Fruit fly (Drosophila melanogaster) whole organism, embryonic: ENCODE data around the gene DppIII.

ENCODE experiments used
- Antp ChIP-seq: fragments of 200-800 bp; sonication (Bioruptor generic); optimal IDR thresholded peaks from 3 replicates; lab custom pipeline; 2016; ENCODE audit warnings: missing biosample characterization, missing genetic modification characterization
- Asciz ChIP-seq: fragments of 200-800 bp; sonication (Bioruptor generic); optimal IDR thresholded peaks from 2 replicates; lab custom pipeline; 2017; ENCODE audit warnings: missing biosample characterization, mild to moderate bottlenecking, missing genetic modification characterization, missing genetic modification reagents
- Atf3 ChIP-seq: fragments of 200-800 bp; sonication (Bioruptor generic); optimal IDR thresholded peaks from 3 replicates; lab custom pipeline; 2016; ENCODE audit warnings: missing biosample characterization, missing genetic modification characterization
- CG10209 ChIP-seq: fragments of 200-800 bp; sonication (Bioruptor generic); optimal IDR thresholded peaks from 3 replicates; lab custom pipeline; 2017; ENCODE audit warnings: missing biosample characterization, mild to moderate bottlenecking, missing genetic modification characterization, missing genetic modification reagents
- CG10366 ChIP-seq: fragments of 200-800 bp; sonication (Bioruptor generic); IDR thresholded peaks from 2 replicates; pipeline ENCODE4 v1.3.6; 2022; ENCODE audit warnings: missing biosample characterization, missing genetic modification characterization
- CG12219 ChIP-seq: fragments of 200-800 bp; sonication (Bioruptor generic); optimal IDR thresholded peaks from 3 replicates; lab custom pipeline; 2018; ENCODE audit warnings: missing biosample characterization, mild to moderate bottlenecking, missing genetic modification characterization
- CG12659 ChIP-seq: fragments of 200-800 bp; sonication (Bioruptor generic); optimal IDR thresholded peaks from 3 replicates; lab custom pipeline; 2017; ENCODE audit warnings: mild to moderate bottlenecking, missing biosample characterization, missing genetic modification reagents, missing genetic modification characterization
- CG12942 ChIP-seq: fragments of 200-800 bp; sonication (Bioruptor generic); optimal IDR thresholded peaks from 3 replicates; lab custom pipeline; 2016; ENCODE audit warnings: missing biosample characterization, missing genetic modification characterization
- CG14710 ChIP-seq: fragments of 200-800 bp; sonication (Bioruptor generic); optimal IDR thresholded peaks from 3 replicates; lab custom pipeline; 2019; ENCODE audit warnings: missing biosample characterization, mild to moderate bottlenecking, missing genetic modification characterization, moderate library complexity
- CG15011 ChIP-seq: fragments of 200-800 bp; sonication (Bioruptor generic); optimal IDR thresholded peaks from 3 replicates; lab custom pipeline; 2018; ENCODE audit warnings: missing biosample characterization, mild to moderate bottlenecking, missing genetic modification characterization
- CG15479 ChIP-seq: fragments of 200-800 bp; sonication (Bioruptor generic); optimal IDR thresholded peaks from 3 replicates; lab custom pipeline; 2019; ENCODE audit warnings: missing biosample characterization, mild to moderate bottlenecking, missing genetic modification characterization, moderate library complexity
- CG15514 ChIP-seq: fragments of 200-800 bp; sonication (Bioruptor generic); optimal IDR thresholded peaks from 3 replicates; lab custom pipeline; 2017; ENCODE audit warnings: missing biosample characterization, missing genetic modification characterization, mild to moderate bottlenecking, moderate library complexity, missing genetic modification reagents
- CG1603 ChIP-seq: fragments of 200-800 bp; sonication (Bioruptor generic); optimal IDR thresholded peaks from 2 replicates; lab custom pipeline; 2019; ENCODE audit warnings: missing biosample characterization, mild to moderate bottlenecking, missing genetic modification characterization, moderate library complexity
- CG17385 ChIP-seq: fragments of 200-800 bp; sonication (Bioruptor generic); optimal IDR thresholded peaks from 3 replicates; lab custom pipeline; 2018; ENCODE audit warnings: missing biosample characterization, mild to moderate bottlenecking, missing genetic modification characterization
- CG2120 ChIP-seq: fragments of 200-800 bp; sonication (Bioruptor generic); optimal IDR thresholded peaks from 3 replicates; lab custom pipeline; 2016; ENCODE audit warnings: missing biosample characterization, missing genetic modification characterization
- CG30403 ChIP-seq: fragments of 200-800 bp; sonication (Bioruptor generic); optimal IDR thresholded peaks from 3 replicates; lab custom pipeline; 2016; ENCODE audit warnings: missing biosample characterization, missing genetic modification characterization
- CG31365 ChIP-seq: fragments of 200-800 bp; sonication (Bioruptor generic); optimal IDR thresholded peaks from 2 replicates; lab custom pipeline; 2018; ENCODE audit warnings: missing biosample characterization, mild to moderate bottlenecking, missing genetic modification characterization
- CG3726 ChIP-seq: fragments of 200-800 bp; sonication (Bioruptor generic); IDR thresholded peaks from 3 replicates; pipeline ENCODE4, ENCODE4 v1.3.6; 2022; ENCODE audit warnings: missing biosample characterization, missing genetic modification characterization
- CG3838 ChIP-seq: fragments of 200-800 bp; sonication (Bioruptor generic); optimal IDR thresholded peaks from 3 replicates; lab custom pipeline; 2016; ENCODE audit warnings: missing biosample characterization, missing genetic modification characterization
- CG6813 ChIP-seq: fragments of 200-800 bp; sonication (Bioruptor generic); optimal IDR thresholded peaks from 2 replicates; lab custom pipeline; 2017; ENCODE audit warnings: missing biosample characterization, missing genetic modification characterization, mild to moderate bottlenecking, moderate library complexity, missing genetic modification reagents
- CG7987 ChIP-seq: fragments of 200-800 bp; sonication (Bioruptor generic); optimal IDR thresholded peaks from 2 replicates; lab custom pipeline; 2018; ENCODE audit warnings: missing biosample characterization, mild to moderate bottlenecking, missing genetic modification characterization, moderate library complexity
- CG8359 ChIP-seq: fragments of 200-800 bp; sonication (Bioruptor generic); optimal IDR thresholded peaks from 2 replicates; lab custom pipeline; 2017; ENCODE audit warnings: missing biosample characterization, mild to moderate bottlenecking, missing genetic modification characterization, borderline replicate concordance
- CoRest ChIP-seq: fragments of 200-800 bp; sonication (Bioruptor generic); optimal IDR thresholded peaks from 3 replicates; lab custom pipeline; 2018; ENCODE audit warnings: missing biosample characterization, mild to moderate bottlenecking, missing genetic modification characterization, moderate library complexity
- D19B ChIP-seq: fragments of 200-800 bp; sonication (Bioruptor generic); optimal IDR thresholded peaks from 2 replicates; lab custom pipeline; 2017; ENCODE audit warnings: missing biosample characterization, mild to moderate bottlenecking, missing genetic modification characterization
- Dek ChIP-seq: fragments of 200-800 bp; sonication (Bioruptor generic); optimal IDR thresholded peaks from 3 replicates; lab custom pipeline; 2019; ENCODE audit warnings: missing biosample characterization, mild to moderate bottlenecking, missing genetic modification characterization, moderate library complexity
- Fer3 ChIP-seq: fragments of 200-800 bp; sonication (Bioruptor generic); optimal IDR thresholded peaks from 2 replicates; lab custom pipeline; 2018; ENCODE audit warnings: missing biosample characterization, mild to moderate bottlenecking, missing genetic modification characterization, moderate library complexity
- Hmr ChIP-seq: fragments of 200-800 bp; sonication (Bioruptor generic); optimal IDR thresholded peaks from 3 replicates; lab custom pipeline; 2017; ENCODE audit warnings: mild to moderate bottlenecking, missing biosample characterization, missing genetic modification reagents, missing genetic modification characterization
- Jarid2 ChIP-seq: fragments of 200-800 bp; sonication (Bioruptor generic); optimal IDR thresholded peaks from 3 replicates; lab custom pipeline; 2017; ENCODE audit warnings: mild to moderate bottlenecking, missing biosample characterization, missing genetic modification reagents, missing genetic modification characterization
- Meics ChIP-seq: fragments of 200-800 bp; sonication (Bioruptor generic); optimal IDR thresholded peaks from 2 replicates; lab custom pipeline; 2017; ENCODE audit warnings: missing biosample characterization, mild to moderate bottlenecking, missing genetic modification characterization
- Opbp ChIP-seq: fragments of 200-800 bp; sonication (Bioruptor generic); IDR thresholded peaks from 3 replicates; pipeline ENCODE4 v1.3.6; 2022; ENCODE audit warnings: missing biosample characterization, missing genetic modification characterization; ENCODE audit not compliant: partially characterized antibody
- PHDP ChIP-seq: fragments of 200-800 bp; sonication (Bioruptor generic); optimal IDR thresholded peaks from 3 replicates; lab custom pipeline; 2018; ENCODE audit warnings: missing biosample characterization, mild to moderate bottlenecking, missing genetic modification characterization, moderate library complexity
- Poxn ChIP-seq: fragments of 200-800 bp; sonication (Bioruptor generic); IDR thresholded peaks from 2 replicates; pipeline ENCODE4 v1.3.6; 2022; ENCODE audit warnings: missing biosample characterization, missing genetic modification characterization
- Ptx1 ChIP-seq: fragments of 200-800 bp; sonication (Bioruptor generic); IDR thresholded peaks from 2 replicates; pipeline ENCODE4 v1.3.6; 2022; ENCODE audit warnings: missing biosample characterization, missing genetic modification characterization
- Rfx ChIP-seq: fragments of 200-800 bp; sonication (Bioruptor generic); IDR thresholded peaks from 2 replicates; pipeline ENCODE4 v1.3.6; 2022; ENCODE audit warnings: missing biosample characterization, missing genetic modification characterization
- ara ChIP-seq: fragments of 200-800 bp; sonication (Bioruptor generic); IDR thresholded peaks from 2 replicates; pipeline ENCODE4 v1.3.6; 2022; ENCODE audit warnings: missing biosample characterization, missing genetic modification characterization
- cg ChIP-seq: fragments of 200-800 bp; sonication (Bioruptor generic); optimal IDR thresholded peaks from 3 replicates; lab custom pipeline; 2019; ENCODE audit warnings: missing biosample characterization, mild to moderate bottlenecking, missing genetic modification characterization, moderate library complexity
- danr ChIP-seq: fragments of 200-800 bp; sonication (Bioruptor generic); IDR thresholded peaks from 2 replicates; pipeline ENCODE4 v1.3.6; 2022; ENCODE audit warnings: missing biosample characterization, missing genetic modification characterization
- grau ChIP-seq: fragments of 200-800 bp; optimal IDR thresholded peaks from 3 replicates; lab custom pipeline; 2019; ENCODE audit warnings: missing biosample characterization, mild to moderate bottlenecking, missing genetic modification characterization, moderate library complexity
- hkb ChIP-seq, 2 experiments: fragments of 200-800 bp in 1 of 2; fragments of >200 bp in 1 of 2; sonication (Bioruptor generic) in 1 of 2; IDR thresholded peaks in 1 of 2; optimal IDR thresholded peaks in 1 of 2; 2 replicates each; pipeline versions ENCODE4 v1.3.6 to Lab custom; 2017 to 2022; ENCODE audit warnings: missing biosample characterization in 1 of 2, missing genetic modification characterization in 1 of 2
- insv ChIP-seq, 2 experiments: fragments of 200-800 bp; sonication (Bioruptor generic); optimal IDR thresholded peaks; 3 replicates each; lab custom pipeline; 2016 to 2018; ENCODE audit warnings: missing biosample characterization in 2 of 2, missing genetic modification characterization in 2 of 2
- jumu ChIP-seq: fragments of 200-800 bp; sonication (Bioruptor generic); optimal IDR thresholded peaks from 3 replicates; lab custom pipeline; 2016; ENCODE audit warnings: missing biosample characterization, missing genetic modification characterization
- kah ChIP-seq: fragments of 200-800 bp; sonication (Bioruptor generic); optimal IDR thresholded peaks from 2 replicates; lab custom pipeline; 2018; ENCODE audit warnings: missing biosample characterization, mild to moderate bottlenecking, missing genetic modification characterization
- lilli ChIP-seq: fragments of 200-800 bp; sonication (Bioruptor generic); optimal IDR thresholded peaks from 3 replicates; lab custom pipeline; 2016; ENCODE audit warnings: missing biosample characterization, missing genetic modification characterization
- schlank ChIP-seq: fragments of 200-800 bp; sonication (Bioruptor generic); optimal IDR thresholded peaks from 2 replicates; lab custom pipeline; 2018; ENCODE audit warnings: missing biosample characterization, mild to moderate bottlenecking, missing genetic modification characterization
- slbo ChIP-seq: fragments of 200-800 bp; sonication (Bioruptor generic); IDR thresholded peaks from 2 replicates; pipeline ENCODE4 v1.3.6; 2022; ENCODE audit warnings: missing biosample characterization, missing genetic modification characterization
- tap ChIP-seq: fragments of 200-800 bp; optimal IDR thresholded peaks from 3 replicates; lab custom pipeline; 2019; ENCODE audit warnings: missing biosample characterization, mild to moderate bottlenecking, missing genetic modification characterization, moderate library complexity
- tio ChIP-seq: fragments of 200-800 bp; sonication (Bioruptor generic); optimal IDR thresholded peaks from 2 replicates; lab custom pipeline; 2017; ENCODE audit warnings: missing biosample characterization, missing genetic modification characterization, inconsistent platforms
- toy ChIP-seq: fragments of 200-800 bp; sonication (Bioruptor generic); IDR thresholded peaks from 2 replicates; pipeline ENCODE4 v1.3.6; 2022; ENCODE audit warnings: missing biosample characterization, missing genetic modification characterization
- vvl ChIP-seq: fragments of 200-800 bp; sonication (Bioruptor generic); IDR thresholded peaks from 2 replicates; pipeline ENCODE4 v1.3.6; 2022; ENCODE audit warnings: missing biosample characterization, missing genetic modification characterization

Gene DppIII

DNA sequence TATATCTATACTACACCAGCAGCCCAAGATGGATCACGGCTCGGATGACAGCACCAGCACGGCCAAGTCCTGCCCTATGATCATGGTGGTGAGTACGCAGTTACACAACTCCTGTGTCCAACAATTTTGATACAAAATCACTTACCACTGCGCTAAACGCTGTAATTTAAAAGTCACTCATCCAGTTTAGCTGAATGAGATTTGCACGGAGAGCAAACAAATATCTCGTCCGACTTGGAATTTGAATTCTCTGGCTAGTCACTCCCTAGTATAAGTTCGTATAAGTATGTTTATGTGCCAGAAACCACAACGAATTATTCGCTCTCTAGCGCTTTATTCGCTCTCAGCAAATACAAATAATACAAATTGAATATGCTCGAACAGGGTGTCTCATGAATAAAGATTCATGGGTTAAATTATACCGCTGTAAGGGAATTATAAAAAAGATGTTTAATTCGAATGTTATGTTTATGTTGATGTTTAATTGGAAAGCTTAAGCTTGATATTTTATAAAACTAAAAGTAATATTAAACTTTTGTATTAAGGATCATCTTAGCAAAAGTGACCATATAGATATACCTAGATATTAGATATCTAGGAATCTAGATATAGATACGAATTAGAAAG, 26.4 kb upstream of the DppIII start (continued):
- TF ChIP-seq ara (GFP tag; lab: Robert Waterston, UW) (no peak), schlank (tag; lab: Kevin White, UChicago) (no peak), CG15011 (GFP tag; lab: Kevin White, UChicago) (peak; percentile 13), Fer3 (tag; lab: Kevin White, UChicago) (peak; percentile 56), D19B (GFP tag; lab: Kevin White, UChicago) (no peak), lilli (peak; percentile 25), CG8359 (GFP tag; lab: Kevin White, UChicago) (no peak), CG2120 (GFP tag; lab: Kevin White, UChicago) (peak; percentile 61), CG1603 (tag; lab: Kevin White, UChicago) (no peak), hkb (optimal IDR thresholded peaks at IDR 0.05; lab: Kevin White, UChicago) (no peak), hkb (GFP tag; IDR thresholded peaks at IDR 0.05; lab: Robert Waterston, UW) (peak; percentile 15; the same call in 1 of the 2 replicates), tio (no peak), CG3838 (no peak), Antp (GFP tag; lab: Kevin White, UChicago) (no peak), CG31365 (peak; percentile 6), Asciz (peak; percentile 26), CG14710 (no peak), Ptx1 (GFP tag; lab: Robert Waterston, UW) (no peak), CG3726 (GFP tag; lab: Robert Waterston, UW) (no peak), CG15514 (GFP tag; lab: Kevin White, UChicago) (no peak), cg (GFP tag; lab: Kevin White, UChicago) (no peak), CG12942 (GFP tag; lab: Kevin White, UChicago) (no peak), Poxn (GFP tag; lab: Robert Waterston, UW) (no peak), CG10366 (peak; percentile 68), Dek (tag; lab: Kevin White, UChicago) (peak; percentile 33), CG17385 (GFP tag; lab: Kevin White, UChicago) (no peak), CG30403 (peak; percentile 3), CG12219 (GFP tag; lab: Kevin White, UChicago) (peak; percentile 14), kah (GFP tag; lab: Kevin White, UChicago) (no peak), Rfx (peak; percentile 51; the same call in 1 of the 2 replicates), vvl (peak; percentile 42; the same call in 1 of the 2 replicates), grau (tag; lab: Kevin White, UChicago) (peak; percentile 49), jumu (GFP tag; lab: Kevin White, UChicago) (no peak), PHDP (no peak), Hmr (GFP tag; lab: Kevin White, UChicago) (peak; percentile 53), CoRest (tag; lab: Kevin White, UChicago) (no peak), Opbp (GFP tag; lab: Robert Waterston, UW) (0 out of 3 replicates have a peak, but pooled peaks have one; percentile 25), Atf3 (GFP tag; lab: Kevin White, UChicago) (no peak), CG10209 (GFP tag; lab: Kevin White, UChicago) (peak; percentile 18), danr (no peak), CG6813 (GFP tag; lab: Kevin White, UChicago) (peak; percentile 46), toy (GFP tag; lab: Robert Waterston, UW) (no peak), CG7987 (GFP tag; lab: Kevin White, UChicago) (no peak), slbo (GFP tag; lab: Robert Waterston, UW) (peak; percentile 49; the same call in 1 of the 2 replicates), CG12659 (peak; percentile 12), CG15479 (GFP tag; lab: Kevin White, UChicago) (peak; percentile 13), tap (tag; lab: Kevin White, UChicago) (no peak), Meics (peak; percentile 35), insv (GFP tag; optimal IDR thresholded peaks at IDR 0.05; lab: Kevin White, UChicago) (no peak), Jarid2 (peak; percentile 47)
